Fruit fly (Drosophila melanogaster) whole organism, embryonic: ENCODE data around the gene Hmbs.

Source experiments
- C15 ChIP-seq: fragments of 200-800 bp; sonication (Bioruptor generic); IDR thresholded peaks from 3 replicates; pipeline ENCODE4 v1.3.6; 2022; ENCODE audit warnings: missing biosample characterization, missing genetic modification characterization
- CG10979 ChIP-seq: fragments of 200-800 bp; sonication (Bioruptor generic); optimal IDR thresholded peaks from 2 replicates; lab custom pipeline; 2018; ENCODE audit warnings: missing biosample characterization, mild to moderate bottlenecking, missing genetic modification characterization, moderate library complexity
- CG13624 ChIP-seq: fragments of 200-800 bp; sonication (Bioruptor generic); optimal IDR thresholded peaks from 2 replicates; lab custom pipeline; 2016; ENCODE audit warnings: missing biosample characterization, missing genetic modification characterization
- CG14965 ChIP-seq: fragments of 200-800 bp; sonication (Bioruptor generic); optimal IDR thresholded peaks from 2 replicates; lab custom pipeline; 2016; ENCODE audit warnings: missing biosample characterization, missing genetic modification characterization, borderline replicate concordance
- CG15269 ChIP-seq: fragments of 200-800 bp; sonication (Bioruptor generic); optimal IDR thresholded peaks from 2 replicates; lab custom pipeline; 2018; ENCODE audit warnings: missing biosample characterization, mild to moderate bottlenecking, missing genetic modification characterization, moderate library complexity
- CG1647 ChIP-seq: fragments of 200-800 bp; sonication (Bioruptor generic); optimal IDR thresholded peaks from 3 replicates; lab custom pipeline; 2016; ENCODE audit warnings: missing biosample characterization, missing genetic modification characterization
- CG17361 ChIP-seq: fragments of 200-800 bp; sonication (Bioruptor generic); IDR thresholded peaks from 3 replicates; pipeline ENCODE4 v1.3.6; 2022; ENCODE audit warnings: missing biosample characterization, missing genetic modification characterization
- CG17829 ChIP-seq: fragments of 200-800 bp; optimal IDR thresholded peaks from 2 replicates; lab custom pipeline; 2019; ENCODE audit warnings: missing biosample characterization, mild to moderate bottlenecking, missing genetic modification characterization, moderate library complexity
- CG17912 ChIP-seq: fragments of 200-800 bp; sonication (Bioruptor generic); optimal IDR thresholded peaks from 2 replicates; lab custom pipeline; 2018; ENCODE audit warnings: missing biosample characterization, mild to moderate bottlenecking, missing genetic modification characterization
- CG18262 ChIP-seq: fragments of 200-800 bp; optimal IDR thresholded peaks from 3 replicates; lab custom pipeline; 2019; ENCODE audit warnings: missing biosample characterization, mild to moderate bottlenecking, missing genetic modification characterization, moderate library complexity
- CG32767 ChIP-seq: fragments of 200-800 bp; sonication (Bioruptor generic); IDR thresholded peaks from 2 replicates; pipeline ENCODE4 v1.3.6; 2022; ENCODE audit warnings: missing biosample characterization, missing genetic modification characterization
- CG4617 ChIP-seq: fragments of 200-800 bp; sonication (Bioruptor generic); optimal IDR thresholded peaks from 3 replicates; lab custom pipeline; 2016; ENCODE audit warnings: missing biosample characterization, missing genetic modification characterization, borderline replicate concordance
- CG4730 ChIP-seq: fragments of 200-800 bp; sonication (Bioruptor generic); IDR thresholded peaks from 2 replicates; pipeline ENCODE4 v1.3.6; 2022; ENCODE audit warnings: missing biosample characterization, missing genetic modification characterization
- CG6813 ChIP-seq: fragments of 200-800 bp; sonication (Bioruptor generic); optimal IDR thresholded peaks from 2 replicates; lab custom pipeline; 2017; ENCODE audit warnings: missing biosample characterization, missing genetic modification characterization, mild to moderate bottlenecking, moderate library complexity, missing genetic modification reagents
- CG7745 ChIP-seq: fragments of 200-800 bp; sonication (Bioruptor generic); optimal IDR thresholded peaks from 2 replicates; lab custom pipeline; 2018; ENCODE audit warnings: missing biosample characterization, mild to moderate bottlenecking, missing genetic modification characterization, moderate library complexity
- CG9817 ChIP-seq: fragments of 200-800 bp; sonication (Bioruptor generic); optimal IDR thresholded peaks from 2 replicates; lab custom pipeline; 2018; ENCODE audit warnings: missing biosample characterization, mild to moderate bottlenecking, missing genetic modification characterization, moderate library complexity
- Dbx ChIP-seq: fragments of 200-800 bp; sonication (Bioruptor generic); IDR thresholded peaks from 3 replicates; pipeline ENCODE4 v1.3.6; 2022; ENCODE audit warnings: missing biosample characterization, missing genetic modification characterization
- E2f2 ChIP-seq: fragments of 200-800 bp; sonication (Bioruptor generic); IDR thresholded peaks from 2 replicates; pipeline ENCODE4 v1.3.6; 2022; ENCODE audit warnings: missing biosample characterization, missing genetic modification characterization
- Fer2 ChIP-seq: fragments of 200-800 bp; sonication (Bioruptor generic); optimal IDR thresholded peaks from 2 replicates; lab custom pipeline; 2018; ENCODE audit warnings: missing biosample characterization, mild to moderate bottlenecking, missing genetic modification characterization, moderate library complexity
- GATAe ChIP-seq: fragments of 200-800 bp; sonication (Bioruptor generic); conservative IDR thresholded peaks from 2 replicates; pipeline ENCODE4 v1.3.6; 2022; ENCODE audit warnings: missing biosample characterization, missing genetic modification characterization
- HHEX ChIP-seq: fragments of 200-800 bp; sonication (Bioruptor generic); optimal IDR thresholded peaks from 3 replicates; lab custom pipeline; 2017; ENCODE audit warnings: missing biosample characterization, mild to moderate bottlenecking, missing genetic modification characterization, missing genetic modification reagents
- HLH3B ChIP-seq: fragments of 200-800 bp; sonication (Bioruptor generic); IDR thresholded peaks from 2 replicates; pipeline ENCODE4 v1.3.6; 2022; ENCODE audit warnings: missing biosample characterization, missing genetic modification characterization
- Hmr ChIP-seq: fragments of 200-800 bp; sonication (Bioruptor generic); optimal IDR thresholded peaks from 3 replicates; lab custom pipeline; 2017; ENCODE audit warnings: mild to moderate bottlenecking, missing biosample characterization, missing genetic modification reagents, missing genetic modification characterization
- Max ChIP-seq: fragments of 200-800 bp; sonication (Bioruptor generic); optimal IDR thresholded peaks from 2 replicates; lab custom pipeline; 2016; ENCODE audit warnings: missing biosample characterization, mild to moderate bottlenecking, missing genetic modification characterization
- NFAT ChIP-seq: fragments of 200-800 bp; sonication (Bioruptor generic); IDR thresholded peaks from 2 replicates; pipeline ENCODE4 v1.3.6; 2022; ENCODE audit warnings: missing biosample characterization, missing genetic modification characterization
- Sox102F ChIP-seq: fragments of 200-800 bp; sonication (Bioruptor generic); optimal IDR thresholded peaks from 2 replicates; lab custom pipeline; 2018; ENCODE audit warnings: missing biosample characterization, mild to moderate bottlenecking, missing genetic modification characterization, moderate library complexity
- bbx ChIP-seq: fragments of 200-800 bp; sonication (Bioruptor generic); IDR thresholded peaks from 2 replicates; pipeline ENCODE4 v1.3.6; 2022; ENCODE audit warnings: missing biosample characterization, missing genetic modification characterization; ENCODE audit not compliant: partially characterized antibody
- bowl ChIP-seq: fragments of 200-800 bp; sonication (Bioruptor generic); IDR thresholded peaks from 2 replicates; pipeline ENCODE4 v1.3.6; 2022; ENCODE audit warnings: missing biosample characterization, missing genetic modification characterization
- chn ChIP-seq: fragments of 200-800 bp; sonication (Bioruptor generic); optimal IDR thresholded peaks from 2 replicates; lab custom pipeline; 2016; ENCODE audit warnings: missing biosample characterization, missing genetic modification characterization
- dati ChIP-seq: fragments of 200-800 bp; sonication (Bioruptor generic); IDR thresholded peaks from 2 replicates; pipeline ENCODE4 v1.3.6; 2022; ENCODE audit warnings: missing biosample characterization, missing genetic modification characterization
- dimm ChIP-seq: fragments of 200-800 bp; sonication (Bioruptor generic); IDR thresholded peaks from 2 replicates; pipeline ENCODE4 v1.3.6; 2022; ENCODE audit warnings: missing biosample characterization, missing genetic modification characterization
- dm ChIP-seq: fragments of 200-800 bp; sonication (Bioruptor generic); optimal IDR thresholded peaks from 3 replicates; lab custom pipeline; 2016; ENCODE audit warnings: missing biosample characterization, missing genetic modification characterization
- ewg ChIP-seq: fragments of 200-800 bp; sonication (Bioruptor generic); optimal IDR thresholded peaks from 3 replicates; lab custom pipeline; 2017; ENCODE audit warnings: mild to moderate bottlenecking, missing biosample characterization, missing genetic modification reagents, missing genetic modification characterization
- fd3F ChIP-seq: fragments of 200-800 bp; sonication (Bioruptor generic); optimal IDR thresholded peaks from 2 replicates; lab custom pipeline; 2018; ENCODE audit warnings: missing biosample characterization, mild to moderate bottlenecking, missing genetic modification characterization, moderate library complexity
- hkb ChIP-seq, 2 experiments: fragments of 200-800 bp in 1 of 2; fragments of >200 bp in 1 of 2; sonication (Bioruptor generic) in 1 of 2; IDR thresholded peaks in 1 of 2; optimal IDR thresholded peaks in 1 of 2; 2 replicates each; pipeline versions ENCODE4 v1.3.6 to Lab custom; 2017 to 2022; ENCODE audit warnings: missing biosample characterization in 1 of 2, missing genetic modification characterization in 1 of 2
- lbe ChIP-seq: fragments of 200-800 bp; sonication (Bioruptor generic); optimal IDR thresholded peaks from 2 replicates; lab custom pipeline; 2016; ENCODE audit warnings: missing biosample characterization, mild to moderate bottlenecking, missing genetic modification characterization
- maf-S ChIP-seq: fragments of 200-800 bp; sonication (Bioruptor generic); optimal IDR thresholded peaks from 2 replicates; lab custom pipeline; 2016; ENCODE audit warnings: missing biosample characterization, missing genetic modification characterization
- mld ChIP-seq: fragments of 200-800 bp; sonication (Bioruptor generic); IDR thresholded peaks from 3 replicates; pipeline ENCODE4 v1.3.6; 2022; ENCODE audit warnings: missing biosample characterization, missing genetic modification characterization; ENCODE audit not compliant: partially characterized antibody
- org-1 ChIP-seq: fragments of 200-800 bp; sonication (Bioruptor generic); optimal IDR thresholded peaks from 2 replicates; lab custom pipeline; 2017; ENCODE audit warnings: missing biosample characterization, missing genetic modification characterization
- p53 ChIP-seq: fragments of 200-800 bp; sonication (Bioruptor generic); optimal IDR thresholded peaks from 2 replicates; lab custom pipeline; 2016; ENCODE audit warnings: missing biosample characterization, missing genetic modification characterization
- peb ChIP-seq: fragments of 200-800 bp; sonication (Bioruptor generic); IDR thresholded peaks from 2 replicates; pipeline ENCODE4 v1.3.6; 2022; ENCODE audit warnings: missing biosample characterization, missing genetic modification characterization
- phol ChIP-seq: fragments of 200-800 bp; sonication (Bioruptor generic); optimal IDR thresholded peaks from 3 replicates; lab custom pipeline; 2018; ENCODE audit warnings: missing biosample characterization, mild to moderate bottlenecking, missing genetic modification characterization, moderate library complexity
- schlank ChIP-seq: fragments of 200-800 bp; sonication (Bioruptor generic); optimal IDR thresholded peaks from 2 replicates; lab custom pipeline; 2018; ENCODE audit warnings: missing biosample characterization, mild to moderate bottlenecking, missing genetic modification characterization
- sd ChIP-seq: fragments of 200-800 bp; sonication (Bioruptor generic); optimal IDR thresholded peaks from 3 replicates; lab custom pipeline; 2018; ENCODE audit warnings: missing biosample characterization, mild to moderate bottlenecking, missing genetic modification characterization, moderate library complexity
- slbo ChIP-seq: fragments of 200-800 bp; sonication (Bioruptor generic); IDR thresholded peaks from 2 replicates; pipeline ENCODE4 v1.3.6; 2022; ENCODE audit warnings: missing biosample characterization, missing genetic modification characterization
- so ChIP-seq: fragments of 200-800 bp; sonication (Bioruptor generic); IDR thresholded peaks from 3 replicates; pipeline ENCODE4 v1.3.6; 2022; ENCODE audit warnings: missing biosample characterization, missing genetic modification characterization
- zen2 ChIP-seq: fragments of 200-800 bp; sonication (Bioruptor generic); IDR thresholded peaks from 3 replicates; pipeline ENCODE4 v1.3.6; 2022; ENCODE audit warnings: missing biosample characterization, missing genetic modification characterization; ENCODE audit not compliant: partially characterized antibody
- zfh1 ChIP-seq: fragments of 200-800 bp; sonication (Bioruptor generic); IDR thresholded peaks from 3 replicates; pipeline ENCODE4 v1.3.6; 2022; ENCODE audit warnings: missing biosample characterization, missing genetic modification characterization

Gene Hmbs

DNA sequence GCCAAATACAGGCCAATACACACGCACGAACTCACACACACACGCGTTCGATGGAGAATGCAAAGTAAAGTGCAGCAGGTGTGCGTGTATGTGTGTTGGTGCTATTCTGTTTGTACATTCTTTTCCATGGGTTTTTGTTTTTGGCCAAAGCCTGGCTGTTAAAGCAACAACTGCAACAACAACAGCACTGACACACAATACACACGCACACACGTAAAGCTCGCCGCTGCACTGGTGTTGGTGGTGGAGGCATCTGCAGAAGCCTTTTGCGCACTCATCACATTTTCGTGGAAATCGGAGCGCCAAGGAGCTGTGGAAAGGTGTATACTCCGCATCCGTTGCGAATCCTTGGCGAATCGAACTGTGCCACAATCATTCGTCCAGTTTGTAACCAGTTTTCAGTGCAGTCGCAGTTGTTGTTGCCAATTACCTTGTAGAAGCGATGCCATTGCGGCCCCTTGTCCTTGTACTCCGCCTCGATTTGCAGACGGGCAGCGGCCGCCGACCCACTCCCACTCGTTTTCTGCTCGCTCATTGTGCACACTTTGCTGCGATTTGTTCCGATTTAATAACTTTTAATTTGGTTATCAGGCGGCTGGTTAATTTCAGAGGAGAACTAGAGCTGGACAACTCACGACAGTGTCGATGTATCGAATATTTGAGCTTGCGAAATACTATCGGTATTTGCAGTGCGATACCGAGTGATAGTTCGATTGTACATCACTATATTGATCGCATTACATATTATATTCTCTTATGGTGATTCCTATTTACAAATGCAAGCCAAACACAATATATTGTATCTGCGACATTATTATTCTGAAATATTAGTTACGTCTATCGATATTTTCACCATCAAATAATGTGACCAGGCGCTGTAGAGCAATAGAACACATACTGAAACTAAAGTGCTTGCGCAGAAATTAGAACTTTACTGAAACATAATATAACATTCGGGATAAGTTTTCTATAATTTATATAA, 15.5 kb downstream of the Hmbs start (continued):
- TF ChIP-seq schlank (tag; lab: Kevin White, UChicago): no peak
- TF ChIP-seq dm (GFP tag; lab: Kevin White, UChicago): no peak
- TF ChIP-seq CG4617 (GFP tag; lab: Kevin White, UChicago): peak; percentile 41
- TF ChIP-seq C15: no peak
- no peak for TF ChIP-seq peb (GFP tag; lab: Robert Waterston, UW)
- no peak for TF ChIP-seq CG32767 (GFP tag; lab: Robert Waterston, UW)
- TF ChIP-seq hkb (optimal IDR thresholded peaks at IDR 0.05; lab: Kevin White, UChicago): no peak
- no peak for TF ChIP-seq hkb (GFP tag; IDR thresholded peaks at IDR 0.05; lab: Robert Waterston, UW)
- TF ChIP-seq CG17829: peak; percentile 57
- no peak for TF ChIP-seq fd3F
- peak; percentile 77 for TF ChIP-seq slbo (GFP tag; lab: Robert Waterston, UW)
- TF ChIP-seq zen2 (GFP tag; lab: Robert Waterston, UW): peak; percentile 98
- no peak for TF ChIP-seq p53 (GFP tag; lab: Kevin White, UChicago)
- TF ChIP-seq CG6813 (GFP tag; lab: Kevin White, UChicago): no peak
- TF ChIP-seq dimm: no peak
- TF ChIP-seq dati (GFP tag; lab: Robert Waterston, UW): no peak
- no peak for TF ChIP-seq bowl (GFP tag; lab: Robert Waterston, UW)
- TF ChIP-seq so (GFP tag; lab: Robert Waterston, UW): no peak
- TF ChIP-seq lbe (GFP tag; lab: Kevin White, UChicago): peak; percentile 47
- no peak for TF ChIP-seq CG7745 (tag; lab: Kevin White, UChicago)
- peak; percentile 68 for TF ChIP-seq CG17361
- peak; percentile 68 for TF ChIP-seq phol
- no peak for TF ChIP-seq zfh1 (GFP tag; lab: Robert Waterston, UW)
- peak; percentile 46 for TF ChIP-seq Hmr
- no peak for TF ChIP-seq CG14965 (GFP tag; lab: Kevin White, UChicago)
- peak; percentile 55 for TF ChIP-seq ewg (GFP tag; lab: Kevin White, UChicago)
- no peak for TF ChIP-seq HHEX
- peak; percentile 21 for TF ChIP-seq Sox102F (GFP tag; lab: Kevin White, UChicago)
- TF ChIP-seq CG1647 (GFP tag; lab: Kevin White, UChicago): no peak
- peak; percentile 38 for TF ChIP-seq CG15269 (tag; lab: Kevin White, UChicago)
- TF ChIP-seq CG17912: no peak
- TF ChIP-seq Max (GFP tag; lab: Kevin White, UChicago): peak; percentile 20
- TF ChIP-seq mld: peak; percentile 98
- peak; percentile 30 for TF ChIP-seq sd
- TF ChIP-seq CG4730 (GFP tag; lab: Robert Waterston, UW): no peak
- TF ChIP-seq CG9817 (tag; lab: Kevin White, UChicago): peak; percentile 19
- peak; percentile 97 for TF ChIP-seq bbx (GFP tag; lab: Robert Waterston, UW)
- peak; percentile 18 for TF ChIP-seq chn (GFP tag; lab: Kevin White, UChicago)
- TF ChIP-seq NFAT (GFP tag; lab: Robert Waterston, UW): no peak
- TF ChIP-seq Fer2 (tag; lab: Kevin White, UChicago): no peak
- TF ChIP-seq org-1 (GFP tag; lab: Kevin White, UChicago): no peak
- peak; percentile 25 for TF ChIP-seq CG13624
- peak; percentile 35 for TF ChIP-seq maf-S (GFP tag; lab: Kevin White, UChicago)
- peak; percentile 56; the same call in 1 of the 3 replicates for TF ChIP-seq Dbx (GFP tag; lab: Robert Waterston, UW)
- no peak for TF ChIP-seq GATAe (GFP tag; lab: Robert Waterston, UW)
- peak; percentile 19 for TF ChIP-seq CG10979 (tag; lab: Kevin White, UChicago)
- no peak for TF ChIP-seq HLH3B (GFP tag; lab: Robert Waterston, UW)
- peak; percentile 50 for TF ChIP-seq CG18262 (tag; lab: Kevin White, UChicago)
- peak; percentile 16; the same call in 1 of the 2 replicates for TF ChIP-seq E2f2 (GFP tag; lab: Robert Waterston, UW)
